Fruit fly (Drosophila melanogaster): ENCODE measurements around the gene alph.

alph gene

DNA sequence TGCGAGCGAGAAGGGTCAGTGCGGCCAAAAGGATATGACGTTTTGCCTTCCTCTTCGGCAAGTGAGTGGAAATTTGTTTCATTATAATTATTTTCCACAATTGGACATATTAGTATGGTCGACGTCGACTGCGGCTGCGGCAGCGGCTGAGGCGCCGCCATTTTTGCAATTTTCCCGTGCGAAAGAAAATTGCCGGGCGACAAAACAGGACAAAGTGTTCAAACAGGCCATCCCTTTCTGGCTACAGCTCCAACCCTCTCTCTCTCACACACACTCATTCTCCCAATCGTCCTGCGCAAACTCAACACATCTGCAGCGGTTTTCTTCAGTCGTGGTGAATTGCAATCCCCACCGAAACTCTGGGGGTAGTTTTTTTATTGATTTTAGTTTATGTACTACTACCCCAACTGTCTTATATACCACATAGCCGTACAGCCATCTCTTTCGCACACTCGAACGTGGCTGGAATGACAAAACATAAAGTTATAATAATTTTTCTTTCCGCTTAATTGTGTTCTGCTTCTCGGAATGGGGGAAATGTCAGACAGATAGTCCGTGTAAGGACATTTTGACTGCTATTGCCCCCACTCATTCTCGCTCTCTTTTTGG is 19.5 kb upstream of the alph start (continued):
- no peak for TF ChIP-seq so (GFP tag; IDR thresholded peaks at IDR 0.05)
- no peak for TF ChIP-seq ato (GFP tag; IDR thresholded peaks at IDR 0.05; ENCODE audit: partially characterized antibody)
- no peak for TF ChIP-seq psq (GFP tag; optimal IDR thresholded peaks at IDR 0.05)
- TF ChIP-seq tll (GFP tag; optimal IDR thresholded peaks at IDR 0.05) = peak in 1 of 2 experiments; percentile 66
- no peak for TF ChIP-seq Hsf (GFP tag; optimal IDR thresholded peaks at IDR 0.05)
- no peak for TF ChIP-seq CG10274 (GFP tag; optimal IDR thresholded peaks at IDR 0.05)
- peak; percentile 78 for TF ChIP-seq CG10321 (GFP tag; IDR thresholded peaks at IDR 0.05)
- no peak for TF ChIP-seq CG31224 (GFP tag; IDR thresholded peaks at IDR 0.05)
- no peak for TF ChIP-seq CG8290 (GFP tag; optimal IDR thresholded peaks at IDR 0.05)
- no peak for TF ChIP-seq CG8290 (tag; optimal IDR thresholded peaks at IDR 0.05)
- TF ChIP-seq CG2889 (GFP tag; IDR thresholded peaks at IDR 0.05) = no peak
- no peak for TF ChIP-seq CG8281 (tag; optimal IDR thresholded peaks at IDR 0.05)
- no peak for TF ChIP-seq grau (tag; optimal IDR thresholded peaks at IDR 0.05)
- no peak for TF ChIP-seq sima (GFP tag; optimal IDR thresholded peaks at IDR 0.05)
- TF ChIP-seq run (tag; optimal IDR thresholded peaks at IDR 0.05) = no peak
- TF ChIP-seq Adf1 (GFP tag; IDR thresholded peaks at IDR 0.05) = peak; percentile 60
- no peak for TF ChIP-seq lov (optimal IDR thresholded peaks at IDR 0.05)
- no peak for TF ChIP-seq lov (GFP tag; IDR thresholded peaks at IDR 0.05)
- TF ChIP-seq cas (GFP tag; IDR thresholded peaks at IDR 0.05) = no peak
- TF ChIP-seq zfh2 (GFP tag; optimal IDR thresholded peaks at IDR 0.05) = no peak
- no peak for TF ChIP-seq Camta (GFP tag; optimal IDR thresholded peaks at IDR 0.05)
- TF ChIP-seq CG15696 (tag; optimal IDR thresholded peaks at IDR 0.05) = no peak
- TF ChIP-seq sisA (GFP tag; IDR thresholded peaks at IDR 0.05) = no peak
- TF ChIP-seq abd-A (tag; optimal IDR thresholded peaks at IDR 0.05) = peak; percentile 20
- no peak for TF ChIP-seq Neu2 (GFP tag; optimal IDR thresholded peaks at IDR 0.05; ENCODE audit: borderline replicate concordance)
- no peak for TF ChIP-seq tgo (GFP tag; IDR thresholded peaks at IDR 0.05)
- peak; percentile 91 for TF ChIP-seq onecut (GFP tag; IDR thresholded peaks at IDR 0.05)
- TF ChIP-seq gro (GFP tag; optimal IDR thresholded peaks at IDR 0.05) = no peak
- TF ChIP-seq CG10654 (GFP tag; optimal IDR thresholded peaks at IDR 0.05) = no peak
- TF ChIP-seq CG30431 (GFP tag; optimal IDR thresholded peaks at IDR 0.05) = no peak
- no peak for TF ChIP-seq ems (GFP tag; optimal IDR thresholded peaks at IDR 0.05)
- TF ChIP-seq Hand (GFP tag; optimal IDR thresholded peaks at IDR 0.05) = no peak
- TF ChIP-seq eve (GFP tag; optimal IDR thresholded peaks at IDR 0.05) = no peak
- no peak for TF ChIP-seq CG4282 (GFP tag; optimal IDR thresholded peaks at IDR 0.05)
- no peak for TF ChIP-seq Dll (GFP tag; IDR thresholded peaks at IDR 0.05; ENCODE audit: partially characterized antibody)
- no peak for TF ChIP-seq Dad (GFP tag; optimal IDR thresholded peaks at IDR 0.05)
- TF ChIP-seq seq (GFP tag; IDR thresholded peaks at IDR 0.05) = peak; percentile 23; the same call in 1 of the 2 replicates

DNA sequence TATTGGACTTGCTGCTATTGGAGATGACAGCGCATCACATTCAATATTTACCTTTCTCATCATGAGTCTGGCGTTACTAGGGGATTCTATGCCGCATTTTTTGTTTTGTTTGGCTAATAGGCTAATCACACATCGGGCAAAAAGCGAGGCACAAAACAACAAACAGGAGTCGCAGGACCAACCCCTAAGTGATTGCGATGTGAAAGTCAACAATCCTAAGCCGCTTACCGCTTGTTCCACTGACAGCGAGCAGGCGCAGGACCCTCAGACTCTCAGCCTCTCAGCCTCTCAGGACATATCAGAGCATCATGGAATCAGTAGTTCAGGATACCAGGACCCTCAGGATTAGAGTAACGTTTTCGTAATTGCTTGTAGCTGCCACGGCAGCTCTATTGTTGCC is 15.6 kb upstream of the alph start:
- no peak for TF ChIP-seq hkb (optimal IDR thresholded peaks at IDR 0.05)
- no peak for TF ChIP-seq hkb (GFP tag; IDR thresholded peaks at IDR 0.05)
- TF ChIP-seq oc (tag; optimal IDR thresholded peaks at IDR 0.05) = peak; percentile 92
- peak; percentile 4 for TF ChIP-seq sqz (GFP tag; optimal IDR thresholded peaks at IDR 0.05)
- TF ChIP-seq pros (GFP tag; optimal IDR thresholded peaks at IDR 0.05) = peak; percentile 35
- TF ChIP-seq tll (GFP tag; optimal IDR thresholded peaks at IDR 0.05) = peak in 1 of 2 experiments; percentile 83
- no peak for TF ChIP-seq Fer1 (GFP tag; optimal IDR thresholded peaks at IDR 0.05)
- peak; percentile 15 for TF ChIP-seq Med (GFP tag)
- TF ChIP-seq grau (tag; optimal IDR thresholded peaks at IDR 0.05) = no peak
- TF ChIP-seq CG30431 (GFP tag; optimal IDR thresholded peaks at IDR 0.05) = no peak
- no peak for TF ChIP-seq CG4854 (GFP tag; optimal IDR thresholded peaks at IDR 0.05)

Measured in whole organism, embryonic.